Worm (Caenorhabditis elegans): ENCODE results near the gene smrd-1.

smrd-1 gene

DNA sequence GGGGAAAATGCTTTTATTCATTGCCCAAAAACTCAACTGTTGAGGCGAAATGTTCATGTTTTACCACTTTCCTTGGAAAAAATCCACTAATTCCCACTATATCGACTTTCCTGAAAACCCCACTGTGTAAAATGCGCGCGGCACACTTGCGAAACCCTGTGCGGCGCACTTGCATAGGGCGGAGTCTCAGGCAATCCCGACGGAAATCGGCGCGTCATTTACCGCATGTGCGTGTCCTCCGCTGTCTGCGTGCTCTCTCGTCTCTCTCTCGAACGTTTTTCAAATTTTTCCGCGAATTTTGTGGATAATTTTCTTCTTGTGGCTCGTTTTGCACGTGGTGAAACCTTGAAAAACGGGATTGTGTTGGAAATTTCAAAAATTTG, 25.4 kb upstream of the smrd-1 start, which contains the start of gene atx-2 (continued):
- TF ChIP-seq madf-10 (tag; optimal IDR thresholded peaks at IDR 0.05) = peak; percentile 89
- TF ChIP-seq ztf-6 (GFP tag; IDR thresholded peaks at IDR 0.05) = 0 out of 2 replicates have a peak, but pooled peaks have one; percentile 76
- TF ChIP-seq lag-1 (GFP tag; IDR thresholded peaks at IDR 0.05) = no peak
- TF ChIP-seq ets-4 (GFP tag; optimal IDR thresholded peaks at IDR 0.05) = peak; percentile 88
- peak; percentile 88 for TF ChIP-seq hrde-1 (tag; optimal IDR thresholded peaks at IDR 0.05; ENCODE audit: borderline replicate concordance)
- peak; percentile 58 for TF ChIP-seq snpc-1.3 (tag; optimal IDR thresholded peaks at IDR 0.05; ENCODE audit: insufficient read depth)
- peak; percentile 85 for TF ChIP-seq nhr-90 (tag; optimal IDR thresholded peaks at IDR 0.05)
- TF ChIP-seq F57C9.4 (tag; optimal IDR thresholded peaks at IDR 0.05) = no peak
- peak; percentile 78 for TF ChIP-seq F22D6.2 (tag; optimal IDR thresholded peaks at IDR 0.05)
- TF ChIP-seq mcd-1 (GFP tag; IDR thresholded peaks at IDR 0.05) = peak; percentile 96
- peak; percentile 55 for TF ChIP-seq unc-130 (GFP tag; optimal IDR thresholded peaks at IDR 0.05)
- peak; percentile 83 for TF ChIP-seq atf-7 (tag; optimal IDR thresholded peaks at IDR 0.05)
- TF ChIP-seq akir-1 (GFP tag; optimal IDR thresholded peaks at IDR 0.05) = peak; percentile 47
- TF ChIP-seq nhr-80 (tag; optimal IDR thresholded peaks at IDR 0.05) = peak; percentile 67
- peak; percentile 77 for TF ChIP-seq efl-1 (GFP tag; optimal IDR thresholded peaks at IDR 0.05)
- peak; percentile 97 for TF ChIP-seq zfh-2 (GFP tag; conservative IDR thresholded peaks at IDR 0.05)
- peak; percentile 90 for TF ChIP-seq Y95B8A.8 (GFP tag; IDR thresholded peaks at IDR 0.05)
- peak; percentile 78; the same call in 1 of the 2 replicates for TF ChIP-seq aptf-3 (GFP tag; IDR thresholded peaks at IDR 0.05)
- peak; percentile 88 for TF ChIP-seq sptf-2 (GFP tag; optimal IDR thresholded peaks at IDR 0.05)
- TF ChIP-seq mel-28 (tag; optimal IDR thresholded peaks at IDR 0.05; ENCODE audit: borderline replicate concordance) = peak; percentile 76
- peak; percentile 61 to 84 for TF ChIP-seq let-607 (tag; optimal IDR thresholded peaks at IDR 0.05)
- peak; percentile 69; the same call in 1 of the 2 replicates for TF ChIP-seq hsf-1 (GFP tag; IDR thresholded peaks at IDR 0.05)
- TF ChIP-seq pha-4 (tag; optimal IDR thresholded peaks at IDR 0.05) = no peak
- TF ChIP-seq unc-62 (GFP tag; optimal IDR thresholded peaks at IDR 0.05) = no peak
- TF ChIP-seq somi-1 (GFP tag; optimal IDR thresholded peaks at IDR 0.05) = peak; percentile 66
- TF ChIP-seq tbp1 (GFP tag; optimal IDR thresholded peaks at IDR 0.05) = peak; percentile 72
- TF ChIP-seq tlf-1 (GFP tag; optimal IDR thresholded peaks at IDR 0.05) = peak; percentile 82
- no peak for TF ChIP-seq mes-4 (tag; optimal IDR thresholded peaks at IDR 0.05)
- no peak for TF ChIP-seq lsy-27 (tag; optimal IDR thresholded peaks at IDR 0.05; ENCODE audit: borderline replicate concordance, insufficient read depth)
- peak; percentile 92 for TF ChIP-seq egl-44 (GFP tag; IDR thresholded peaks at IDR 0.05)
- TF ChIP-seq K12H6.12 (tag; optimal IDR thresholded peaks at IDR 0.05) = peak; percentile 84
- no peak for TF ChIP-seq nfya-2 (GFP tag; IDR thresholded peaks at IDR 0.05)
- no peak for TF ChIP-seq B0261.1 (tag; optimal IDR thresholded peaks at IDR 0.05)
- 0 out of 2 replicates have a peak, but pooled peaks have one; percentile 64 for TF ChIP-seq ceh-58 (GFP tag; IDR thresholded peaks at IDR 0.05)
- no peak for TF ChIP-seq fkh-3 (tag; optimal IDR thresholded peaks at IDR 0.05)

DNA sequence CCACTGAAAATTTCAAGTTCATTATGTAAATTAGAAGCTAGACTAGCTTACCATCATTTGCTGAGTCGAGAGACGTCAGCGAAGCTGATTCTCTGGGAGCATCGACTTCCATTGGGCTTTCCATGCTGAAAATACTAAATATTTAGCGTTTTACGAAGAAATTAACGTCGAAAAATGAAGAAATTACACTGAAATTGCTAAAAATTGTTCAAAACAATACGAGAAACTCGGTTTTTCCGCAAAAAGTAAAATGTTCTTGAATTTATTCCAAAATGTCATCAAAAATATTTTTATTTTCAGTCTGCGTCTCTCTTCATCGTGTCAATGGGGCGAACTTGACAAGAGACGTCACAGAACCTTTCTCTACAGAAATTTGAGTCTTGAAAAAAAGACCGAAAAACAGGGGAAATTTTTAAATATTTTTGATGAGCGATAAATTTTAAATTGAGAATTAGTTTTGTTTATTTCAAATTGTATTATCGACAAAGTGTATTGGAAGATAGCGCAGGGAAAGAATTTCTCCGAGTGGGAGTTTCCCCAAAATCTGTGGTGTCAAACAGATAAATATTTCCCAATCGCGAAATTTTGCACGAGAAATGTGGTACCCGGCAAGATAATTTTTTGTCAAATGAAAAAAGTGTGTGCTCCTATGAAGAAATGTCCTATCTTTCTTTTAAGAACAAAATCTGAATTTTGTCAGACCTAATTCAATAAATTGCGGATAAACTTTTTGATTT, 24.8 kb upstream of the smrd-1 start, which contains the start of gene ecps-1:
Gene ecps-1, minus strand, starts transcription at position 125 of the 737 bp plus-strand sequence.
- TF ChIP-seq xnd-1 (tag; optimal IDR thresholded peaks at IDR 0.05) = no peak
- TF ChIP-seq snpc-1.3 (tag; optimal IDR thresholded peaks at IDR 0.05; ENCODE audit: insufficient read depth) = peak; percentile 79
- TF ChIP-seq tbp1 (GFP tag; optimal IDR thresholded peaks at IDR 0.05) = peak; percentile 73
- TF ChIP-seq C17E4.6 (GFP tag; IDR thresholded peaks at IDR 0.05) = peak; percentile 70
- peak; percentile 79 for TF ChIP-seq Y79H2A.3 (GFP tag; conservative IDR thresholded peaks at IDR 0.05)
- TF ChIP-seq aptf-3 (GFP tag; IDR thresholded peaks at IDR 0.05) = no peak
- TF ChIP-seq dpl-1 (GFP tag; optimal IDR thresholded peaks at IDR 0.05) = no peak
- no peak for TF ChIP-seq sea-2 (GFP tag; IDR thresholded peaks at IDR 0.05)
- TF ChIP-seq lin-35 (GFP tag; optimal IDR thresholded peaks at IDR 0.05) = peak in 1 of 3 experiments; percentile 66
- peak; percentile 68; the same call in 1 of the 2 replicates for TF ChIP-seq K11D2.4 (GFP tag; IDR thresholded peaks at IDR 0.05)
- no peak for TF ChIP-seq lag-1 (GFP tag; IDR thresholded peaks at IDR 0.05)
- peak; percentile 91 for TF ChIP-seq snpc-3.4 (tag; optimal IDR thresholded peaks at IDR 0.05)
- peak; percentile 70 for TF ChIP-seq attf-3 (GFP tag; conservative IDR thresholded peaks at IDR 0.05)
- peak; percentile 60 for TF ChIP-seq T07F8.4 (tag; optimal IDR thresholded peaks at IDR 0.05)
- TF ChIP-seq D2030.7 (GFP tag; IDR thresholded peaks at IDR 0.05) = peak; percentile 96
- TF ChIP-seq ztf-25 (GFP tag; IDR thresholded peaks at IDR 0.05) = peak; percentile 84

All from whole organism, young adult.